Worm (Caenorhabditis elegans) whole organism, L4 larva: Measurements from ENCODE around the gene dpy-17.
A peak's percentile ranks its signal among the peaks of the same experiment; 100 is the strongest.

Experiments used
- F44E2.7 ChIP-seq: fragments of 200-800 bp; sonication (Bioruptor generic); IDR thresholded peaks from 2 replicates; pipeline ENCODE4 v2.1.2; 2022; ENCODE audit warnings: missing genetic modification characterization, missing compliant biosample characterization
- T26A8.4 ChIP-seq: fragments of 200-800 bp; sonication (Bioruptor generic); IDR thresholded peaks from 2 replicates; pipeline ENCODE4 v1.3.6; 2022; ENCODE audit warnings: missing genetic modification characterization, missing compliant biosample characterization
- aly-2 ChIP-seq: sonication (generic microtip); optimal IDR thresholded peaks from 2 replicates; lab custom pipeline; 2018; ENCODE audit warnings: missing biosample characterization, missing genetic modification characterization
- ceh-28 ChIP-seq: fragments of 150-350 bp; optimal IDR thresholded peaks from 2 replicates; lab custom pipeline; 2014; ENCODE audit warnings: missing biosample characterization, missing genetic modification reagents, missing genetic modification characterization
- ceh-32 ChIP-seq: sonication (generic microtip); optimal IDR thresholded peaks from 2 replicates; lab custom pipeline; 2016; ENCODE audit warnings: mild to moderate bottlenecking, missing genetic modification characterization, missing compliant biosample characterization; ENCODE audit not compliant: poor library complexity
- ceh-44 ChIP-seq: fragments of 200-800 bp; sonication (Bioruptor generic); IDR thresholded peaks from 2 replicates; pipeline ENCODE4 v1.3.6; 2022; ENCODE audit warnings: missing genetic modification reagents, missing genetic modification characterization, missing compliant biosample characterization
- ceh-82 ChIP-seq: sonication (generic microtip); optimal IDR thresholded peaks from 2 replicates; lab custom pipeline; 2017; ENCODE audit warnings: missing biosample characterization, missing genetic modification characterization
- cey-2 ChIP-seq: sonication (generic microtip); optimal IDR thresholded peaks from 3 replicates; lab custom pipeline; 2017; ENCODE audit warnings: missing genetic modification characterization, mild to moderate bottlenecking, missing compliant biosample characterization, antibody characterized with exemption, borderline replicate concordance; ENCODE audit not compliant: insufficient read depth
- daf-16 ChIP-seq, 3 experiments: sonication (generic microtip); optimal IDR thresholded peaks; 2 replicates each; lab custom pipeline; 2016 to 2017; ENCODE audit warnings: missing genetic modification characterization in 3 of 3, missing genetic modification reagents in 3 of 3, mild to moderate bottlenecking in 2 of 3, missing compliant biosample characterization in 2 of 3, missing biosample characterization in 1 of 3, moderate library complexity in 1 of 3
- daf-19 ChIP-seq: fragments of 200-800 bp; sonication (Bioruptor generic); conservative IDR thresholded peaks from 2 replicates; pipeline ENCODE4 v1.3.6; 2022; ENCODE audit warnings: missing genetic modification characterization, missing compliant biosample characterization
- dmd-6 ChIP-seq: fragments of 200-800 bp; sonication (Bioruptor generic); IDR thresholded peaks from 2 replicates; pipeline ENCODE4 v1.3.6; 2022; ENCODE audit warnings: missing genetic modification reagents, missing genetic modification characterization, missing compliant biosample characterization
- dmd-9 ChIP-seq: fragments of 200-800 bp; sonication (Bioruptor generic); IDR thresholded peaks from 2 replicates; pipeline ENCODE4 v1.3.6; 2022; ENCODE audit warnings: missing genetic modification reagents, missing genetic modification characterization, missing compliant biosample characterization
- dve-1 ChIP-seq: sonication (generic microtip); optimal IDR thresholded peaks from 2 replicates; lab custom pipeline; 2017; ENCODE audit warnings: antibody characterized with exemption, mild to moderate bottlenecking, missing genetic modification characterization, missing compliant biosample characterization; ENCODE audit not compliant: insufficient read depth
- fos-1 ChIP-seq: fragments of 150-350 bp; optimal IDR thresholded peaks from 2 replicates; lab custom pipeline; 2014; ENCODE audit warnings: missing biosample characterization, missing genetic modification characterization
- hlh-11 ChIP-seq: fragments of 200-800 bp; sonication (Bioruptor generic); optimal IDR thresholded peaks from 2 replicates; lab custom pipeline; 2018; ENCODE audit warnings: mild to moderate bottlenecking, missing genetic modification characterization, missing compliant biosample characterization
- hlh-30 ChIP-seq: sonication (generic microtip); optimal IDR thresholded peaks from 2 replicates; lab custom pipeline; 2017; ENCODE audit warnings: antibody characterized with exemption, mild to moderate bottlenecking, missing genetic modification characterization, missing compliant biosample characterization; ENCODE audit not compliant: insufficient read depth
- lim-7 ChIP-seq: fragments of 200-800 bp; sonication (Bioruptor generic); IDR thresholded peaks from 2 replicates; pipeline ENCODE4 v1.3.6; 2022; ENCODE audit warnings: missing genetic modification characterization, missing compliant biosample characterization
- lin-15B ChIP-seq: fragments of 150-350 bp; sonication (generic microtip); optimal IDR thresholded peaks from 3 replicates; lab custom pipeline; 2014; ENCODE audit warnings: missing biosample characterization, missing genetic modification characterization
- lin-29 ChIP-seq: fragments of 200-800 bp; sonication (Bioruptor generic); IDR thresholded peaks from 2 replicates; pipeline ENCODE4 v1.3.6; 2022; ENCODE audit warnings: missing genetic modification reagents, missing genetic modification characterization, missing compliant biosample characterization
- madf-5 ChIP-seq, 2 experiments: fragments of 200-800 bp; sonication (Bioruptor generic); IDR thresholded peaks; 2 replicates each; pipeline ENCODE4 v1.3.6; 2022; ENCODE audit warnings: missing compliant biosample characterization in 2 of 2, missing genetic modification characterization in 2 of 2
- mes-2 ChIP-seq: sonication (generic microtip); optimal IDR thresholded peaks from 2 replicates; lab custom pipeline; 2016; ENCODE audit warnings: missing genotype, mild to moderate bottlenecking, missing genetic modification characterization, missing compliant biosample characterization; ENCODE audit not compliant: poor library complexity, severe bottlenecking
- mxl-3 ChIP-seq: fragments of 200-800 bp; sonication (Bioruptor generic); optimal IDR thresholded peaks from 2 replicates; lab custom pipeline; 2018; ENCODE audit warnings: mild to moderate bottlenecking, missing genetic modification characterization, missing compliant biosample characterization
- nhr-111 ChIP-seq: fragments of 200-800 bp; sonication (Bioruptor generic); optimal IDR thresholded peaks from 2 replicates; lab custom pipeline; 2018; ENCODE audit warnings: mild to moderate bottlenecking, missing genetic modification characterization, missing compliant biosample characterization
- nhr-28 ChIP-seq: fragments of 150-350 bp; optimal IDR thresholded peaks from 2 replicates; lab custom pipeline; 2014; ENCODE audit warnings: missing biosample characterization, missing genetic modification characterization
- nhr-42 ChIP-seq: fragments of 200-800 bp; sonication (Bioruptor generic); IDR thresholded peaks from 2 replicates; pipeline ENCODE4 v1.3.6; 2022; ENCODE audit warnings: missing genetic modification characterization, missing compliant biosample characterization
- nhr-48 ChIP-seq: sonication (generic microtip); optimal IDR thresholded peaks from 2 replicates; lab custom pipeline; 2016; ENCODE audit warnings: mild to moderate bottlenecking, missing genetic modification characterization, missing compliant biosample characterization
- nhr-6 ChIP-seq: fragments of 150-350 bp; optimal IDR thresholded peaks from 2 replicates; lab custom pipeline; 2014; ENCODE audit warnings: missing biosample characterization, missing genetic modification characterization
- pha-4 ChIP-seq, 2 experiments: fragments of 150-350 bp in 1 of 2; fragments of 200-800 bp in 1 of 2; sonication (Bioruptor generic) in 1 of 2; IDR thresholded peaks in 1 of 2; optimal IDR thresholded peaks in 1 of 2; 2 replicates each; pipeline versions ENCODE4 v1.3.6 to Lab custom; 2014 to 2022; ENCODE audit warnings: missing genetic modification characterization in 2 of 2, missing genetic modification reagents in 2 of 2, missing biosample characterization in 1 of 2, missing compliant biosample characterization in 1 of 2
- php-3 ChIP-seq: fragments of 200-800 bp; sonication (Bioruptor generic); IDR thresholded peaks from 2 replicates; pipeline ENCODE4 v1.3.6; 2022; ENCODE audit warnings: missing genetic modification reagents, missing genetic modification characterization, missing compliant biosample characterization
- pqm-1 ChIP-seq: sonication (generic microtip); optimal IDR thresholded peaks from 2 replicates; lab custom pipeline; 2017; ENCODE audit warnings: missing biosample characterization, missing genetic modification characterization
- snpc-4 ChIP-seq: fragments of 150-350 bp; optimal IDR thresholded peaks from 2 replicates; lab custom pipeline; 2014; ENCODE audit warnings: missing biosample characterization, missing genetic modification characterization
- tra-1 ChIP-seq: fragments of 200-800 bp; sonication (Bioruptor generic); IDR thresholded peaks from 2 replicates; pipeline ENCODE4 v1.3.6; 2022; ENCODE audit warnings: missing genetic modification reagents, missing genetic modification characterization, missing compliant biosample characterization
- unc-62 ChIP-seq, 3 experiments: fragments of 150-350 bp in 1 of 3; sonication (generic microtip); optimal IDR thresholded peaks in 2 of 3; peaks in 1 of 3; 1 replicate in 1 of 3; 2 replicates in 2 of 3; lab custom pipeline; 2014 to 2017; ENCODE audit warnings: missing biosample characterization in 3 of 3, missing genetic modification characterization in 3 of 3, missing genetic modification reagents in 3 of 3, missing genotype in 1 of 3
- vab-7 ChIP-seq: fragments of 200-800 bp; sonication (Bioruptor generic); IDR thresholded peaks from 2 replicates; pipeline ENCODE4 v1.3.6; 2022; ENCODE audit warnings: missing genetic modification reagents, missing genetic modification characterization, missing compliant biosample characterization

Gene dpy-17

DNA sequence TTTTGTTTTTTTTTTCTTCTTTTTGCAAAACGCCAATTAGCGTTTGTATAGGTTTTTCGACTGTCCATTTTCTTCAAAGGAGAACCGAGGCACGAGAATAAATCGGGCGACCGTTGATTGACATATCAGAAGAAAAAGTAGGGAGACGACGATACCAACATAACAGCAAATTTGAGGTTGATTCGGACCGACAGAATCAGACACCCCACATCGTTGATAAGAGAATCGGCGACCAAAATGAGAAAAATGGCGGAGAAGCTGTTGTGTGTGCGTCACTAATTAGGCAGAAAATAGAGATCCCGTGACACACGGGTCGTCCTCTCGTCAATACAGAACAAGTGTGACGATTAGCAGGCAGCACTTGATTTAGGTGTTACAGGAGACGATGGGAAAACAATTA lies 34.8 kb downstream of the dpy-17 start:
- TF ChIP-seq fos-1 (tag; lab: Kevin White, UChicago) (no peak), nhr-42 (GFP tag; lab: Robert Waterston, UW) (no peak), unc-62 (GFP tag; optimal IDR thresholded peaks at IDR 0.05 in 1 of 2; lab: Kevin White, UChicago) (peak in 1 of 2 experiments; percentile 52), unc-62 (tag; optimal IDR thresholded peaks at IDR 0.05; lab: Kevin White, UChicago) (no peak), daf-19 (GFP tag; lab: Robert Waterston, UW) (no peak), tra-1 (0 out of 2 replicates have a peak, but pooled peaks have one; percentile 20), hlh-30 (no peak), dmd-6 (GFP tag; lab: Robert Waterston, UW) (peak; percentile 34; the same call in 1 of the 2 replicates), aly-2 (tag; lab: Kevin White, UChicago) (no peak), ceh-28 (tag; lab: Kevin White, UChicago) (no peak), F44E2.7 (GFP tag; lab: Robert Waterston, UW) (no peak), ceh-32 (tag; lab: Kevin White, UChicago) (no peak), lin-15B (tag; lab: Kevin White, UChicago) (no peak), hlh-11 (tag; lab: Kevin White, UChicago) (peak; percentile 18), pha-4 (GFP tag; IDR thresholded peaks at IDR 0.05; lab: Robert Waterston, UW) (no peak), pha-4 (tag; optimal IDR thresholded peaks at IDR 0.05; lab: Kevin White, UChicago) (no peak), lim-7 (GFP tag; lab: Robert Waterston, UW) (no peak), dmd-9 (GFP tag; lab: Robert Waterston, UW) (no peak)
- TF ChIP-seq, all 104 proteins: peak for 4

DNA sequence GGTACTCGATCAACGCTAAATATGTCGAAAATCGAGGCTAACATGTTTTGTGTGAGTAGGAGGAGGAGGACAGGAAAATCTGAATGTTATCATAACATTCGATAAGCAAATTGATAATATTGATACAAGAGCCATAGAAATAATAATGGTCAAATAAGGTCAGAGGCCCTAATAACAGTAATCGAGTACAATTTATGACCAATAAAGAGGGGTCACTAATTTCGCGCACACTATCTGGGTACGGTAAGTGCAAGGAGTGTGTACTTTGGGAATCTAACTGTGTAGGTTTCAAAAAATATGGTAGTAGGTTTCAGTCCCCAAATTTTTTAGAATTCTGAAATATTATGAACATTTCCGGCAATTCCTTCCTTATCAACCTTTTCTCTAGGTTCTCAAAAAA lies 36.4 kb downstream of the dpy-17 start:
- TF ChIP-seq lin-29 (no peak), unc-62 (GFP tag; optimal IDR thresholded peaks at IDR 0.05 in 1 of 2; lab: Kevin White, UChicago) (peak in 1 of 2 experiments; percentile 58), unc-62 (tag; optimal IDR thresholded peaks at IDR 0.05; lab: Kevin White, UChicago) (no peak), php-3 (GFP tag; lab: Robert Waterston, UW) (no peak), snpc-4 (tag; lab: Kevin White, UChicago) (no peak), mxl-3 (GFP tag; lab: Kevin White, UChicago) (no peak)

DNA sequence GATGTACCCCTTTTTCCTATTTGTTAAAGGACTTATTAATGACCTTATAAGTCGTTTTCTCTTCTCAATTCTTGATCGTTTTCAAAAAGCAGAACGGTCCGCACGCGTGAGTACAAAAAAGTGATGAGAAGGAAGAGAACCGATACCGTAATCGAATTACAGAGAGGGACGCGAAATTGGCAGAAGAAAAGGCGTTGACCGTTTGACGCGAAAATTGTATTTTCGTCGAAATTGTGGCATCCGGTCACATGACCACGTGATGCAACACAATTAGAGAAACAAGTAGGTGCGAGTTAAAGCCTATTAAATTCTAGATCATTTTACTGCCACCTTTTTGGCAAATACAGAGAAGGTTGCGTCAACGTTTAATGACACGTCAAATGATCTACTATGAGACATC lies 37.0 kb downstream of the dpy-17 start:
- TF ChIP-seq cey-2 (tag; lab: Kevin White, UChicago) (no peak), ceh-82 (tag; lab: Kevin White, UChicago) (no peak), nhr-6 (tag; lab: Kevin White, UChicago) (no peak), hlh-11 (tag; lab: Kevin White, UChicago) (no peak), ceh-44 (GFP tag; lab: Robert Waterston, UW) (no peak), madf-5 (GFP tag; IDR thresholded peaks at IDR 0.05; lab: Robert Waterston, UW) (no peak), vab-7 (GFP tag; lab: Robert Waterston, UW) (no peak), ceh-28 (tag; lab: Kevin White, UChicago) (no peak), nhr-48 (tag; lab: Kevin White, UChicago) (no peak)

DNA sequence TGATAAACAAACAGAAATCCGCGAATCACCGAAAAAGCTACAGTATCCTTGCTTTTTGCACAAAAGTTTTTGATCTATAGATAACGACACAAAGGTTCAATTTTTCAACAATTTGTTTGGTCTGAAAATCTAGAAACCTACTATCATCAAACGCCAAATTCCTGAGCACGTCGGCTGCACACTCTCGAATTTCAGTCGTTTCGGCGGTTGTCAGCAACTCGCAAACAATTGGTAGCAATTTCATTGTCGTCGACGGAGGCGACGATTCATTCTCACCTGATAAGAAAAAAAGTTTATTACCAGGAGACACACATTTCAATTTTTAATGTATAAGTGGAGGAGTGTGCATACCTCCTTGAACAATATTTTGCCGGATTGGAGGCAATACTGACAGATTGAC lies 38.7 kb downstream of the dpy-17 start:
- no peak for TF ChIP-seq T26A8.4
- 0 out of 2 replicates have a peak, but pooled peaks have one; percentile 52 for TF ChIP-seq tra-1
- TF ChIP-seq mes-2 (tag; lab: Kevin White, UChicago), result no peak
- TF ChIP-seq nhr-111 (GFP tag; lab: Kevin White, UChicago), result no peak
- peak; percentile 22 for TF ChIP-seq dve-1
- peak; percentile 52 for TF ChIP-seq hlh-11 (tag; lab: Kevin White, UChicago)
- TF ChIP-seq php-3 (GFP tag; lab: Robert Waterston, UW), result 0 out of 2 replicates have a peak, but pooled peaks have one; percentile 48
- TF ChIP-seq dmd-6 (GFP tag; lab: Robert Waterston, UW), result peak; percentile 51; the same call in 1 of the 2 replicates
- no peak for TF ChIP-seq daf-16 (GFP tag; optimal IDR thresholded peaks at IDR 0.05; lab: Kevin White, UChicago)
- peak; percentile 52 for TF ChIP-seq daf-16 (tag; optimal IDR thresholded peaks at IDR 0.05; lab: Kevin White, UChicago)
- peak; percentile 42 for TF ChIP-seq pqm-1 (tag; lab: Kevin White, UChicago)
- peak; percentile 17 for TF ChIP-seq nhr-28 (tag; lab: Kevin White, UChicago)
- TF ChIP-seq, all 104 proteins: peak for 8
